Worm (Caenorhabditis elegans) whole organism, young adult: ENCODE results near the gene ZK666.11.

Experiments used
- B0336.3 ChIP-seq: fragments of 200-800 bp; sonication (Bioruptor generic); IDR thresholded peaks from 2 replicates; pipeline ENCODE4 v1.3.6; 2022; ENCODE audit warnings: missing genetic modification characterization, missing compliant biosample characterization
- C06A6.2 ChIP-seq: fragments of 200-800 bp; sonication (Bioruptor generic); conservative IDR thresholded peaks from 2 replicates; pipeline ENCODE4 v1.3.6; 2022; ENCODE audit warnings: missing genetic modification characterization, missing compliant biosample characterization
- D2030.7 ChIP-seq: fragments of 200-800 bp; sonication (Bioruptor generic); IDR thresholded peaks from 2 replicates; pipeline ENCODE4 v1.3.6; 2022; ENCODE audit warnings: missing genetic modification reagents, missing genetic modification characterization, missing compliant biosample characterization
- F10E7.11 ChIP-seq: sonication (generic microtip); optimal IDR thresholded peaks from 2 replicates; lab custom pipeline; 2017; ENCODE audit warnings: mild to moderate bottlenecking, missing genetic modification characterization, moderate library complexity, missing compliant biosample characterization
- F39B2.1 ChIP-seq: fragments of 200-800 bp; sonication (Bioruptor generic); IDR thresholded peaks from 2 replicates; pipeline ENCODE4 v1.3.6; 2022; ENCODE audit warnings: missing genetic modification reagents, missing genetic modification characterization, missing compliant biosample characterization
- F49E8.2 ChIP-seq: sonication (generic microtip); optimal IDR thresholded peaks from 3 replicates; lab custom pipeline; 2017; ENCODE audit warnings: missing genetic modification characterization, mild to moderate bottlenecking, missing compliant biosample characterization, antibody characterized with exemption, moderate library complexity; ENCODE audit not compliant: insufficient read depth
- F55B11.4 ChIP-seq: sonication (generic microtip); optimal IDR thresholded peaks from 2 replicates; lab custom pipeline; 2016; ENCODE audit warnings: missing compliant biosample characterization, missing genetic modification characterization, borderline replicate concordance; ENCODE audit not compliant: insufficient read depth
- Y53G8AR.9 ChIP-seq: fragments of 200-800 bp; sonication (Bioruptor generic); conservative IDR thresholded peaks from 2 replicates; pipeline ENCODE4 v1.3.6; 2022; ENCODE audit warnings: missing genetic modification reagents, missing genetic modification characterization, missing compliant biosample characterization
- Y67H2A.10 ChIP-seq: fragments of 200-800 bp; sonication (Bioruptor generic); conservative IDR thresholded peaks from 2 replicates; pipeline ENCODE4 v1.3.6; 2022; ENCODE audit warnings: missing genetic modification reagents, missing genetic modification characterization, missing compliant biosample characterization
- ZK185.1 ChIP-seq: sonication (generic microtip); optimal IDR thresholded peaks from 2 replicates; lab custom pipeline; 2016; ENCODE audit warnings: mild to moderate bottlenecking, missing genetic modification characterization, missing compliant biosample characterization; ENCODE audit not compliant: poor library complexity, severe bottlenecking
- ama-1 ChIP-seq, 3 experiments: fragments of 150-350 bp in 1 of 3; sonication (generic microtip) in 2 of 3; optimal IDR thresholded peaks; 2 replicates each; lab custom pipeline; 2014 to 2018; ENCODE audit warnings: missing biosample characterization in 2 of 3, missing genetic modification characterization in 2 of 3, missing genetic modification reagents in 2 of 3
- aptf-3 ChIP-seq: fragments of 200-800 bp; sonication (Bioruptor generic); IDR thresholded peaks from 2 replicates; pipeline ENCODE4 v1.3.6; 2022; ENCODE audit warnings: missing genetic modification characterization, missing compliant biosample characterization
- atf-7 ChIP-seq: sonication (generic microtip); optimal IDR thresholded peaks from 2 replicates; lab custom pipeline; 2017; ENCODE audit warnings: mild to moderate bottlenecking, missing genetic modification characterization, missing compliant biosample characterization
- bed-1 ChIP-seq: fragments of 200-800 bp; sonication (Bioruptor generic); IDR thresholded peaks from 2 replicates; pipeline ENCODE4 v1.3.6; 2022; ENCODE audit warnings: missing genetic modification reagents, missing genetic modification characterization, missing compliant biosample characterization
- ceh-40 ChIP-seq: fragments of 200-800 bp; sonication (Bioruptor generic); IDR thresholded peaks from 2 replicates; pipeline ENCODE4 v1.3.6; 2022; ENCODE audit warnings: missing genetic modification characterization, missing compliant biosample characterization
- ceh-58 ChIP-seq: fragments of 200-800 bp; sonication (Bioruptor generic); IDR thresholded peaks from 2 replicates; pipeline ENCODE4 v1.3.6; 2022; ENCODE audit warnings: missing genetic modification characterization, missing compliant biosample characterization
- efl-1 ChIP-seq: fragments of 150-350 bp; optimal IDR thresholded peaks from 2 replicates; lab custom pipeline; 2014; ENCODE audit warnings: missing biosample characterization, missing genetic modification reagents, missing genetic modification characterization
- gei-17 ChIP-seq: fragments of 200-800 bp; sonication (Bioruptor generic); optimal IDR thresholded peaks from 2 replicates; lab custom pipeline; 2018; ENCODE audit warnings: mild to moderate bottlenecking, missing genetic modification characterization, missing compliant biosample characterization
- hlh-26 ChIP-seq: fragments of 200-800 bp; sonication (Bioruptor generic); conservative IDR thresholded peaks from 2 replicates; pipeline ENCODE4 v1.3.6; 2022; ENCODE audit warnings: missing genetic modification reagents, missing genetic modification characterization, missing compliant biosample characterization
- hmg-1.2 ChIP-seq: fragments of 200-800 bp; sonication (Bioruptor generic); IDR thresholded peaks from 2 replicates; pipeline ENCODE4 v1.3.6; 2022; ENCODE audit warnings: missing genetic modification reagents, missing genetic modification characterization, missing compliant biosample characterization
- hmg-20 ChIP-seq: fragments of 200-800 bp; sonication (Bioruptor generic); IDR thresholded peaks from 2 replicates; pipeline ENCODE4 v1.3.6; 2022; ENCODE audit warnings: missing genetic modification reagents, missing genetic modification characterization, missing compliant biosample characterization
- let-607 ChIP-seq, 2 experiments: fragments of 200-800 bp in 1 of 2; sonication (Bioruptor generic) in 1 of 2; sonication (generic microtip) in 1 of 2; optimal IDR thresholded peaks; 2 replicates each; lab custom pipeline; 2016 to 2018; ENCODE audit warnings: mild to moderate bottlenecking in 2 of 2, missing compliant biosample characterization in 2 of 2, missing genetic modification characterization in 2 of 2, moderate library complexity in 2 of 2, missing genotype in 1 of 2
- lin-40 ChIP-seq: sonication (generic microtip); optimal IDR thresholded peaks from 2 replicates; lab custom pipeline; 2016; ENCODE audit warnings: missing genetic modification characterization, mild to moderate bottlenecking, missing compliant biosample characterization, missing genotype, missing genetic modification reagents
- lin-54 ChIP-seq: fragments of 200-800 bp; sonication (Bioruptor generic); optimal IDR thresholded peaks from 2 replicates; lab custom pipeline; 2018; ENCODE audit warnings: mild to moderate bottlenecking, missing genetic modification characterization, missing compliant biosample characterization
- lir-1 ChIP-seq: fragments of 200-800 bp; sonication (Bioruptor generic); conservative IDR thresholded peaks from 2 replicates; pipeline ENCODE4 v1.3.6; 2022; ENCODE audit warnings: missing genetic modification reagents, missing genetic modification characterization, missing compliant biosample characterization
- lsl-1 ChIP-seq: fragments of 200-800 bp; sonication (Bioruptor generic); optimal IDR thresholded peaks from 2 replicates; lab custom pipeline; 2018; ENCODE audit warnings: mild to moderate bottlenecking, missing genetic modification characterization, moderate library complexity, missing compliant biosample characterization
- mes-4 ChIP-seq: sonication (generic microtip); optimal IDR thresholded peaks from 2 replicates; lab custom pipeline; 2016; ENCODE audit warnings: missing genotype, missing genetic modification characterization, missing compliant biosample characterization
- mxl-1 ChIP-seq: sonication (generic microtip); optimal IDR thresholded peaks from 2 replicates; lab custom pipeline; 2016; ENCODE audit warnings: missing genetic modification characterization, missing compliant biosample characterization
- nfya-1 ChIP-seq: sonication (generic microtip); optimal IDR thresholded peaks from 2 replicates; lab custom pipeline; 2017; ENCODE audit warnings: antibody characterized with exemption, missing compliant biosample characterization, missing genetic modification characterization, borderline replicate concordance; ENCODE audit not compliant: insufficient read depth
- nfya-2 ChIP-seq: fragments of 200-800 bp; sonication (Bioruptor generic); IDR thresholded peaks from 2 replicates; pipeline ENCODE4 v1.3.6; 2022; ENCODE audit warnings: missing genetic modification reagents, missing genetic modification characterization, missing compliant biosample characterization
- nhr-120 ChIP-seq: fragments of 200-800 bp; sonication (Bioruptor generic); IDR thresholded peaks from 2 replicates; pipeline ENCODE4 v1.3.6; 2022; ENCODE audit warnings: missing genetic modification characterization, missing compliant biosample characterization
- rcor-1 ChIP-seq: fragments of 200-800 bp; sonication (Bioruptor generic); IDR thresholded peaks from 2 replicates; pipeline ENCODE4 v1.3.6; 2022; ENCODE audit warnings: missing genetic modification reagents, missing genetic modification characterization, missing compliant biosample characterization
- rec-8 ChIP-seq, 2 experiments: sonication (generic microtip); optimal IDR thresholded peaks; 2 replicates each; lab custom pipeline; 2016; ENCODE audit warnings: mild to moderate bottlenecking in 2 of 2, missing genetic modification characterization in 2 of 2, missing genetic modification reagents in 2 of 2, missing genotype in 2 of 2, missing biosample characterization in 1 of 2, missing compliant biosample characterization in 1 of 2, moderate library complexity in 1 of 2
- repo-1 ChIP-seq: sonication (generic microtip); optimal IDR thresholded peaks from 2 replicates; lab custom pipeline; 2017; ENCODE audit warnings: mild to moderate bottlenecking, missing genetic modification characterization, missing compliant biosample characterization
- rpc-1 ChIP-seq, 2 experiments: fragments of 150-350 bp in 1 of 2; sonication (generic microtip) in 1 of 2; optimal IDR thresholded peaks; 2 replicates each; lab custom pipeline; 2014 to 2018; ENCODE audit warnings: missing biosample characterization in 1 of 2, missing genetic modification characterization in 1 of 2, missing genetic modification reagents in 1 of 2, missing genotype in 1 of 2
- sdz-38 ChIP-seq: sonication (generic microtip); optimal IDR thresholded peaks from 2 replicates; lab custom pipeline; 2016; ENCODE audit warnings: missing genotype, missing genetic modification characterization, missing compliant biosample characterization
- snpc-1.3 ChIP-seq: sonication (generic microtip); optimal IDR thresholded peaks from 2 replicates; lab custom pipeline; 2017; ENCODE audit warnings: missing genetic modification characterization, mild to moderate bottlenecking, missing compliant biosample characterization, antibody characterized with exemption, moderate library complexity, missing genotype, missing genetic modification reagents; ENCODE audit not compliant: insufficient read depth
- snpc-3.4 ChIP-seq: sonication (generic microtip); optimal IDR thresholded peaks from 2 replicates; lab custom pipeline; 2017; ENCODE audit warnings: missing genetic modification characterization, mild to moderate bottlenecking, missing compliant biosample characterization, antibody characterized with exemption, moderate library complexity, missing genotype, missing genetic modification reagents
- snpc-4 ChIP-seq, 5 experiments: fragments of 150-350 bp in 1 of 5; sonication (generic microtip) in 4 of 5; optimal IDR thresholded peaks; 2 replicates each; lab custom pipeline; 2014 to 2018; ENCODE audit warnings: missing genetic modification characterization in 5 of 5, missing biosample characterization in 3 of 5, antibody characterized with exemption in 2 of 5, mild to moderate bottlenecking in 2 of 5, missing compliant biosample characterization in 2 of 5, missing genotype in 2 of 5, moderate library complexity in 2 of 5, missing genetic modification reagents in 1 of 5
- ztf-22 ChIP-seq: fragments of 200-800 bp; sonication (Bioruptor generic); optimal IDR thresholded peaks from 2 replicates; lab custom pipeline; 2018; ENCODE audit warnings: mild to moderate bottlenecking, missing genetic modification characterization, moderate library complexity, missing compliant biosample characterization
- ztf-3 ChIP-seq: fragments of 200-800 bp; sonication (Bioruptor generic); optimal IDR thresholded peaks from 2 replicates; lab custom pipeline; 2018; ENCODE audit warnings: mild to moderate bottlenecking, missing genetic modification characterization, missing compliant biosample characterization

The ZK666.11 gene

ce11 chrII:10450335-10450734 lies 32.0 kb upstream of the ZK666.11 start (continued):
- TF ChIP-seq snpc-1.3 (tag; lab: Kevin White, UChicago) (no peak), hmg-1.2 (no peak), nhr-120 (no peak), Y67H2A.10 (GFP tag; lab: Robert Waterston, UW) (no peak), B0336.3 (peak; percentile 54), F10E7.11 (tag; lab: Kevin White, UChicago) (no peak), F49E8.2 (tag; lab: Kevin White, UChicago) (no peak), mxl-1 (tag; lab: Kevin White, UChicago) (no peak), gei-17 (GFP tag; lab: Kevin White, UChicago) (no peak), C06A6.2 (GFP tag; lab: Robert Waterston, UW) (0 out of 2 replicates have a peak, but pooled peaks have one; percentile 22), ceh-40 (GFP tag; lab: Robert Waterston, UW) (no peak), aptf-3 (no peak), rpc-1 (optimal IDR thresholded peaks at IDR 0.05; lab: Kevin White, UChicago) (no peak), rpc-1 (tag; optimal IDR thresholded peaks at IDR 0.05; lab: Kevin White, UChicago) (no peak), lin-54 (GFP tag; lab: Kevin White, UChicago) (no peak), rec-8 (tag; optimal IDR thresholded peaks at IDR 0.05; lab: Kevin White, UChicago) (peak in 1 of 2 experiments; percentile 13), nfya-1 (tag; lab: Kevin White, UChicago) (no peak), let-607 (tag; optimal IDR thresholded peaks at IDR 0.05; lab: Kevin White, UChicago) (no peak), F39B2.1 (GFP tag; lab: Robert Waterston, UW) (no peak), snpc-3.4 (no peak), sdz-38 (tag; lab: Kevin White, UChicago) (no peak), D2030.7 (GFP tag; lab: Robert Waterston, UW) (no peak), rcor-1 (no peak), ama-1 (optimal IDR thresholded peaks at IDR 0.05; lab: Kevin White, UChicago) (peak; percentile 57), ama-1 (GFP tag; optimal IDR thresholded peaks at IDR 0.05; lab: Kevin White, UChicago) (no peak), bed-1 (GFP tag; lab: Robert Waterston, UW) (no peak), hmg-20 (GFP tag; lab: Robert Waterston, UW) (no peak), ztf-22 (GFP tag; lab: Kevin White, UChicago) (no peak), ztf-3 (GFP tag; lab: Kevin White, UChicago) (no peak), lir-1 (GFP tag; lab: Robert Waterston, UW) (no peak), lsl-1 (GFP tag; lab: Kevin White, UChicago) (no peak), hlh-26 (GFP tag; lab: Robert Waterston, UW) (no peak), efl-1 (GFP tag; lab: Kevin White, UChicago) (no peak), ceh-58 (GFP tag; lab: Robert Waterston, UW) (no peak), F55B11.4 (tag; lab: Kevin White, UChicago) (no peak), repo-1 (tag; lab: Kevin White, UChicago) (peak; percentile 86), lin-40 (tag; lab: Kevin White, UChicago) (no peak), snpc-4 (GFP tag; optimal IDR thresholded peaks at IDR 0.05; lab: Kevin White, UChicago) (no peak), snpc-4 (tag; optimal IDR thresholded peaks at IDR 0.05; lab: Kevin White, UChicago) (no peak), nfya-2 (GFP tag; lab: Robert Waterston, UW) (no peak), atf-7 (tag; lab: Kevin White, UChicago) (no peak), mes-4 (tag; lab: Kevin White, UChicago) (no peak), Y53G8AR.9 (no peak), ZK185.1 (tag; lab: Kevin White, UChicago) (peak; percentile 10)
